Worm (Caenorhabditis elegans) whole organism, L1 larva: Measurements from ENCODE around the gene Y79H2A.4.

ENCODE experiments used
- aha-1 ChIP-seq: fragments of 150-350 bp; optimal IDR thresholded peaks from 2 replicates; lab custom pipeline; 2014; ENCODE audit warnings: missing biosample characterization, missing genetic modification characterization
- ceh-88 ChIP-seq: fragments of 200-800 bp; sonication (Bioruptor generic); IDR thresholded peaks from 2 replicates; pipeline ENCODE4 v1.3.6; 2022; ENCODE audit warnings: missing genetic modification characterization, missing compliant biosample characterization
- ces-1 ChIP-seq: fragments of 150-350 bp; optimal IDR thresholded peaks from 2 replicates; lab custom pipeline; 2014; ENCODE audit warnings: missing biosample characterization, missing genetic modification reagents, missing genetic modification characterization
- elt-3 ChIP-seq, 6 experiments: fragments of 150-350 bp in 1 of 6; sonication (generic microtip); optimal IDR thresholded peaks; 2 replicates each; lab custom pipeline; 2017 to 2018; ENCODE audit warnings: missing biosample characterization in 6 of 6, missing genetic modification characterization in 6 of 6, inconsistent platforms in 1 of 6
- fkh-10 ChIP-seq: sonication (generic microtip); optimal IDR thresholded peaks from 2 replicates; lab custom pipeline; 2017; ENCODE audit warnings: missing biosample characterization, missing genetic modification reagents, missing genetic modification characterization
- fos-1 ChIP-seq: fragments of 150-350 bp; optimal IDR thresholded peaks from 2 replicates; lab custom pipeline; 2014; ENCODE audit warnings: missing biosample characterization, missing genetic modification characterization
- lsy-2 ChIP-seq, 2 experiments: fragments of 150-350 bp; optimal IDR thresholded peaks; 2 replicates each; lab custom pipeline; 2014; ENCODE audit warnings: missing biosample characterization in 2 of 2, missing genetic modification characterization in 2 of 2
- mdl-1 ChIP-seq, 2 experiments: fragments of 150-350 bp; optimal IDR thresholded peaks; 2 replicates each; lab custom pipeline; 2014 to 2017; ENCODE audit warnings: missing biosample characterization in 2 of 2, missing genetic modification characterization in 2 of 2, inconsistent platforms in 1 of 2
- mep-1 ChIP-seq: fragments of 150-350 bp; optimal IDR thresholded peaks from 2 replicates; lab custom pipeline; 2014; ENCODE audit warnings: missing biosample characterization, missing genetic modification characterization
- nhr-90 ChIP-seq: sonication (generic microtip); optimal IDR thresholded peaks from 2 replicates; lab custom pipeline; 2016; ENCODE audit warnings: mild to moderate bottlenecking, missing genetic modification characterization, missing compliant biosample characterization; ENCODE audit not compliant: poor library complexity
- rnt-1 ChIP-seq: sonication (generic microtip); optimal IDR thresholded peaks from 2 replicates; lab custom pipeline; 2016; ENCODE audit warnings: mild to moderate bottlenecking, missing genetic modification characterization, moderate library complexity, missing compliant biosample characterization

ce11 chrIII:12061413-12061812 is 20.3 kb downstream of the Y79H2A.4 start, which contains the start of gene zyg-8:
- TF ChIP-seq elt-3 (tag; optimal IDR thresholded peaks at IDR 0.05; lab: Kevin White, UChicago) (no peak), fos-1 (no peak), rnt-1 (no peak), nhr-90 (tag; lab: Kevin White, UChicago) (no peak), lsy-2 (tag; optimal IDR thresholded peaks at IDR 0.05; lab: Kevin White, UChicago) (no peak), mep-1 (tag; lab: Kevin White, UChicago) (no peak), ces-1 (no peak), fkh-10 (no peak), mdl-1 (tag; optimal IDR thresholded peaks at IDR 0.05; lab: Kevin White, UChicago) (no peak), ceh-88 (no peak), aha-1 (tag; lab: Kevin White, UChicago) (no peak)
